Worm (Caenorhabditis elegans) whole organism, late embryonic: ENCODE measurements around the gene cyn-10.

Source experiments
- C08G9.2 ChIP-seq: sonication (generic microtip); optimal IDR thresholded peaks from 2 replicates; lab custom pipeline; 2016; ENCODE audit warnings: mild to moderate bottlenecking, missing genetic modification characterization, moderate library complexity, missing compliant biosample characterization
- C38D4.7 ChIP-seq: fragments of 200-800 bp; sonication (Bioruptor generic); optimal IDR thresholded peaks from 2 replicates; lab custom pipeline; 2018; ENCODE audit warnings: mild to moderate bottlenecking, missing genetic modification characterization, moderate library complexity, missing compliant biosample characterization
- F13H6.1 ChIP-seq: sonication (generic microtip); optimal IDR thresholded peaks from 2 replicates; lab custom pipeline; 2016; ENCODE audit warnings: missing genetic modification characterization, missing compliant biosample characterization
- K02D7.2 ChIP-seq: sonication (generic microtip); optimal IDR thresholded peaks from 2 replicates; lab custom pipeline; 2017; ENCODE audit warnings: mild to moderate bottlenecking, missing genetic modification characterization, missing compliant biosample characterization
- T23F11.4 ChIP-seq: fragments of 200-800 bp; sonication (Bioruptor generic); optimal IDR thresholded peaks from 2 replicates; lab custom pipeline; 2018; ENCODE audit warnings: mild to moderate bottlenecking, missing genetic modification characterization, missing compliant biosample characterization
- Y22D7AL.16 ChIP-seq: sonication (generic microtip); optimal IDR thresholded peaks from 2 replicates; lab custom pipeline; 2016; ENCODE audit warnings: missing genetic modification characterization, missing compliant biosample characterization
- ahr-1 ChIP-seq: sonication (generic microtip); optimal IDR thresholded peaks from 2 replicates; lab custom pipeline; 2016; ENCODE audit warnings: missing genetic modification characterization, missing compliant biosample characterization
- ceh-14 ChIP-seq: sonication (generic microtip); optimal IDR thresholded peaks from 2 replicates; lab custom pipeline; 2016; ENCODE audit warnings: missing genotype, missing genetic modification characterization, missing compliant biosample characterization
- ceh-18 ChIP-seq: sonication (generic microtip); optimal IDR thresholded peaks from 2 replicates; lab custom pipeline; 2016; ENCODE audit warnings: missing genetic modification characterization, missing compliant biosample characterization
- ceh-22 ChIP-seq: sonication (generic microtip); optimal IDR thresholded peaks from 2 replicates; lab custom pipeline; 2017; ENCODE audit warnings: missing biosample characterization, missing genetic modification characterization
- ceh-30 ChIP-seq: fragments of 150-350 bp; optimal IDR thresholded peaks from 2 replicates; lab custom pipeline; 2014; ENCODE audit warnings: missing biosample characterization, missing genetic modification characterization
- ceh-31 ChIP-seq: sonication (generic microtip); optimal IDR thresholded peaks from 2 replicates; lab custom pipeline; 2016; ENCODE audit warnings: missing genetic modification characterization, missing compliant biosample characterization
- ceh-45 ChIP-seq: fragments of 200-800 bp; sonication (Bioruptor generic); IDR thresholded peaks from 2 replicates; pipeline ENCODE4 v1.3.6; 2022; ENCODE audit warnings: missing genetic modification reagents, missing genetic modification characterization, missing compliant biosample characterization
- ceh-48 ChIP-seq: sonication (generic microtip); optimal IDR thresholded peaks from 2 replicates; lab custom pipeline; 2016; ENCODE audit warnings: missing genetic modification characterization, inconsistent platforms, missing compliant biosample characterization
- ceh-6 ChIP-seq: fragments of 200-800 bp; sonication (Bioruptor generic); optimal IDR thresholded peaks from 2 replicates; lab custom pipeline; 2018; ENCODE audit warnings: mild to moderate bottlenecking, missing genetic modification characterization, missing compliant biosample characterization
- ceh-9 ChIP-seq: sonication (generic microtip); optimal IDR thresholded peaks from 2 replicates; lab custom pipeline; 2016; ENCODE audit warnings: mild to moderate bottlenecking, missing genetic modification characterization, inconsistent platforms, missing compliant biosample characterization
- che-1 ChIP-seq: sonication (generic microtip); optimal IDR thresholded peaks from 2 replicates; lab custom pipeline; 2016; ENCODE audit warnings: mild to moderate bottlenecking, missing genetic modification characterization, missing compliant biosample characterization
- dmd-4 ChIP-seq: sonication (generic microtip); optimal IDR thresholded peaks from 2 replicates; lab custom pipeline; 2016; ENCODE audit warnings: borderline replicate concordance, missing genetic modification characterization, missing compliant biosample characterization
- dve-1 ChIP-seq: sonication (generic microtip); optimal IDR thresholded peaks from 2 replicates; lab custom pipeline; 2017; ENCODE audit warnings: antibody characterized with exemption, mild to moderate bottlenecking, missing genetic modification characterization, missing compliant biosample characterization
- elt-4 ChIP-seq: sonication (generic microtip); optimal IDR thresholded peaks from 2 replicates; lab custom pipeline; 2016; ENCODE audit warnings: missing genetic modification characterization, missing compliant biosample characterization
- fkh-10 ChIP-seq: fragments of 150-350 bp; optimal IDR thresholded peaks from 2 replicates; lab custom pipeline; 2014; ENCODE audit warnings: missing biosample characterization, missing genetic modification reagents, missing genetic modification characterization
- fkh-6 ChIP-seq: sonication (generic microtip); optimal IDR thresholded peaks from 2 replicates; lab custom pipeline; 2016; ENCODE audit warnings: missing genetic modification characterization, missing compliant biosample characterization
- gmeb-2 ChIP-seq: sonication (generic microtip); optimal IDR thresholded peaks from 2 replicates; lab custom pipeline; 2016; ENCODE audit warnings: missing genetic modification characterization, inconsistent platforms, missing compliant biosample characterization
- hlh-13 ChIP-seq: fragments of 200-800 bp; sonication (Bioruptor generic); optimal IDR thresholded peaks from 2 replicates; lab custom pipeline; 2018; ENCODE audit warnings: mild to moderate bottlenecking, missing genetic modification characterization, missing compliant biosample characterization
- hlh-6 ChIP-seq: sonication (generic microtip); optimal IDR thresholded peaks from 2 replicates; lab custom pipeline; 2016; ENCODE audit warnings: missing genotype, missing genetic modification characterization, missing compliant biosample characterization
- hlh-8 ChIP-seq: sonication (generic microtip); optimal IDR thresholded peaks from 2 replicates; lab custom pipeline; 2016; ENCODE audit warnings: missing genotype, missing genetic modification characterization, missing compliant biosample characterization
- lim-6 ChIP-seq: sonication (generic microtip); optimal IDR thresholded peaks from 2 replicates; lab custom pipeline; 2016; ENCODE audit warnings: missing genetic modification characterization, missing compliant biosample characterization
- madf-2 ChIP-seq: sonication (generic microtip); optimal IDR thresholded peaks from 2 replicates; lab custom pipeline; 2017; ENCODE audit warnings: missing genetic modification characterization, missing compliant biosample characterization
- mec-3 ChIP-seq: sonication (generic microtip); optimal IDR thresholded peaks from 2 replicates; lab custom pipeline; 2016; ENCODE audit warnings: borderline replicate concordance, missing genetic modification characterization, missing compliant biosample characterization
- nfya-1 ChIP-seq: sonication (generic microtip); optimal IDR thresholded peaks from 2 replicates; lab custom pipeline; 2017; ENCODE audit warnings: missing genetic modification characterization, mild to moderate bottlenecking, missing compliant biosample characterization, antibody characterized with exemption, moderate library complexity
- nhr-11 ChIP-seq: fragments of 150-350 bp; optimal IDR thresholded peaks from 2 replicates; lab custom pipeline; 2014; ENCODE audit warnings: missing biosample characterization, missing genetic modification characterization
- pat-9 ChIP-seq: fragments of 200-800 bp; sonication (Bioruptor generic); optimal IDR thresholded peaks from 2 replicates; lab custom pipeline; 2018; ENCODE audit warnings: mild to moderate bottlenecking, missing genetic modification characterization, moderate library complexity, missing compliant biosample characterization
- pax-1 ChIP-seq: fragments of 150-350 bp; optimal IDR thresholded peaks from 2 replicates; lab custom pipeline; 2014; ENCODE audit warnings: missing biosample characterization, missing genetic modification characterization
- pha-2 ChIP-seq: sonication (generic microtip); optimal IDR thresholded peaks from 2 replicates; lab custom pipeline; 2017; ENCODE audit warnings: mild to moderate bottlenecking, missing genetic modification characterization, missing compliant biosample characterization
- ref-2 ChIP-seq: sonication (generic microtip); optimal IDR thresholded peaks from 2 replicates; lab custom pipeline; 2016; ENCODE audit warnings: missing genetic modification characterization, missing compliant biosample characterization
- sox-4 ChIP-seq: sonication (generic microtip); optimal IDR thresholded peaks from 2 replicates; lab custom pipeline; 2017; ENCODE audit warnings: mild to moderate bottlenecking, missing genetic modification characterization, inconsistent platforms, missing compliant biosample characterization
- syd-9 ChIP-seq: sonication (generic microtip); optimal IDR thresholded peaks from 2 replicates; lab custom pipeline; 2016; ENCODE audit warnings: mild to moderate bottlenecking, missing genetic modification characterization, moderate library complexity, missing compliant biosample characterization
- tbx-7 ChIP-seq: sonication (generic microtip); optimal IDR thresholded peaks from 2 replicates; lab custom pipeline; 2016; ENCODE audit warnings: missing genotype, missing genetic modification characterization, missing compliant biosample characterization
- ttx-3 ChIP-seq: sonication (generic microtip); optimal IDR thresholded peaks from 2 replicates; lab custom pipeline; 2016; ENCODE audit warnings: missing genetic modification reagents, missing genetic modification characterization, missing compliant biosample characterization
- unc-42 ChIP-seq: sonication (generic microtip); optimal IDR thresholded peaks from 2 replicates; lab custom pipeline; 2016; ENCODE audit warnings: missing genotype, missing genetic modification characterization, missing compliant biosample characterization
- unc-86 ChIP-seq: sonication (generic microtip); optimal IDR thresholded peaks from 2 replicates; lab custom pipeline; 2016; ENCODE audit warnings: missing genetic modification characterization, missing compliant biosample characterization

cyn-10 gene

ce11 chrII:6898017-6898779, 15.0 kb downstream of the cyn-10 start, which contains the start of gene hrpl-1 (continued):
- TF ChIP-seq ceh-22 (tag; lab: Kevin White, UChicago) (no peak), ceh-31 (tag; lab: Kevin White, UChicago) (no peak), T23F11.4 (GFP tag; lab: Kevin White, UChicago) (no peak), K02D7.2 (tag; lab: Kevin White, UChicago) (no peak), dmd-4 (tag; lab: Kevin White, UChicago) (no peak), F13H6.1 (tag; lab: Kevin White, UChicago) (no peak), ceh-9 (tag; lab: Kevin White, UChicago) (no peak), nfya-1 (tag; lab: Kevin White, UChicago) (no peak), pha-2 (tag; lab: Kevin White, UChicago) (no peak), C38D4.7 (GFP tag; lab: Kevin White, UChicago) (no peak), C08G9.2 (tag; lab: Kevin White, UChicago) (peak; percentile 19), fkh-6 (tag; lab: Kevin White, UChicago) (no peak), ceh-6 (no peak), gmeb-2 (tag; lab: Kevin White, UChicago) (no peak), mec-3 (tag; lab: Kevin White, UChicago) (no peak), elt-4 (no peak), madf-2 (no peak), unc-42 (tag; lab: Kevin White, UChicago) (no peak), ceh-14 (tag; lab: Kevin White, UChicago) (no peak), ttx-3 (peak; percentile 1), dve-1 (tag; lab: Kevin White, UChicago) (no peak), tbx-7 (tag; lab: Kevin White, UChicago) (no peak), pax-1 (tag; lab: Kevin White, UChicago) (no peak), unc-86 (tag; lab: Kevin White, UChicago) (no peak), fkh-10 (no peak), ceh-45 (0 out of 2 replicates have a peak, but pooled peaks have one; percentile 60), hlh-6 (tag; lab: Kevin White, UChicago) (no peak), ahr-1 (tag; lab: Kevin White, UChicago) (no peak), nhr-11 (no peak), Y22D7AL.16 (tag; lab: Kevin White, UChicago) (no peak), syd-9 (tag; lab: Kevin White, UChicago) (no peak), pat-9 (tag; lab: Kevin White, UChicago) (no peak), hlh-8 (tag; lab: Kevin White, UChicago) (no peak)

ce11 chrII:6897507-6897906, 15.7 kb downstream of the cyn-10 start, which contains the start of gene C44B7.11:
Gene C44B7.11 (minus strand): TSS chrII:6897540.
- TF ChIP-seq ceh-45 (no peak), ceh-30 (tag; lab: Kevin White, UChicago) (no peak), lim-6 (tag; lab: Kevin White, UChicago) (no peak)

- TF ChIP-seq ref-2 (tag; lab: Kevin White, UChicago), result no peak
- TF ChIP-seq C38D4.7 (GFP tag; lab: Kevin White, UChicago), result no peak
- TF ChIP-seq hlh-13 (GFP tag; lab: Kevin White, UChicago), result no peak
- no peak for TF ChIP-seq gmeb-2 (tag; lab: Kevin White, UChicago)
- no peak for TF ChIP-seq che-1
- TF ChIP-seq ceh-18 (tag; lab: Kevin White, UChicago), result no peak
- TF ChIP-seq unc-86 (tag; lab: Kevin White, UChicago), result no peak
- no peak for TF ChIP-seq nfya-1 (tag; lab: Kevin White, UChicago)
- TF ChIP-seq ceh-48 (tag; lab: Kevin White, UChicago), result no peak
- TF ChIP-seq dve-1 (tag; lab: Kevin White, UChicago), result no peak
- TF ChIP-seq Y22D7AL.16 (tag; lab: Kevin White, UChicago), result no peak
- TF ChIP-seq sox-4 (tag; lab: Kevin White, UChicago), result no peak
- TF ChIP-seq, all 69 proteins: peak for 0
Observed at ce11 chrII:6893589-6894245, 19.4 kb downstream of the cyn-10 start, which contains the start of gene adal-1. Gene adal-1 (minus strand): TSS chrII:6893639.
